Worm (Caenorhabditis elegans) whole organism, midembryonic: Measurements from ENCODE around the gene F52D2.7.

Source experiments
- T22C8.4 ChIP-seq: fragments of 200-800 bp; sonication (Bioruptor generic); IDR thresholded peaks from 2 replicates; pipeline ENCODE4 v1.3.6; 2022; ENCODE audit warnings: missing genetic modification characterization, missing compliant biosample characterization
- cog-1 ChIP-seq: sonication (generic microtip); optimal IDR thresholded peaks from 2 replicates; lab custom pipeline; 2016; ENCODE audit warnings: missing genetic modification characterization, missing compliant biosample characterization
- flt-1 ChIP-seq: fragments of 200-800 bp; sonication (Bioruptor generic); IDR thresholded peaks from 2 replicates; pipeline ENCODE4 v1.3.6; 2022; ENCODE audit warnings: missing genetic modification characterization, missing compliant biosample characterization
- klf-2 ChIP-seq: fragments of 200-800 bp; sonication (Bioruptor generic); conservative IDR thresholded peaks from 2 replicates; pipeline ENCODE4 v1.3.6; 2022; ENCODE audit warnings: missing genetic modification reagents, missing genetic modification characterization, missing compliant biosample characterization
- med-1 ChIP-seq: sonication (generic microtip); optimal IDR thresholded peaks from 2 replicates; lab custom pipeline; 2017; ENCODE audit warnings: missing genetic modification characterization, mild to moderate bottlenecking, missing compliant biosample characterization, antibody characterized with exemption, missing genetic modification reagents; ENCODE audit not compliant: insufficient read depth
- tab-1 ChIP-seq: fragments of 200-800 bp; sonication (Bioruptor generic); IDR thresholded peaks from 2 replicates; pipeline ENCODE4 v1.3.6; 2022; ENCODE audit warnings: missing genetic modification characterization, missing compliant biosample characterization
- ztf-23 ChIP-seq: fragments of 200-800 bp; sonication (Bioruptor generic); IDR thresholded peaks from 2 replicates; pipeline ENCODE4 v1.3.6; 2022; ENCODE audit warnings: missing genetic modification reagents, missing genetic modification characterization, missing compliant biosample characterization
- ztf-29 ChIP-seq: fragments of 200-800 bp; sonication (Bioruptor generic); IDR thresholded peaks from 2 replicates; pipeline ENCODE4 v1.3.6; 2022; ENCODE audit warnings: missing genetic modification reagents, missing genetic modification characterization, missing compliant biosample characterization

DNA sequence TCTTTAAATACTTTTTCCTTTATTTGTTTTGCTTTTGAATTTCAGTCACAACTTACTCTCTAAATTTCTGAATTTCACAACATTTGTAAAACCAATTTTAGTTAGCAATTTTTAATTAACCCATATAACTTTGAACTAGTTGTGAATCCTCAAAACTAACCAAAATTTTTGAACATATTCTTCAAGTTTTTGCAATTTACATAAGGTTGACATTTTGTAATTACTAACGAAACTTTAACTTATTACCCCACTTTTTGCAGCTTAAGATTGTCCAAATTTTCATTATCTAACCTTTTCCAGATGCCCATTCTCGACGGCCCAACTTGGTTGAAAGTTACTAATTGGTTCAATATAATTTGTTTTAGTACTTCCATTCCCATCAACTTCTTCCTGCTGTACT lies 7.2 kb downstream of the F52D2.7 start, which contains the start of gene str-79:
- no peak for TF ChIP-seq ztf-29 (GFP tag; lab: Robert Waterston, UW)
- TF ChIP-seq cog-1, result no peak
- TF ChIP-seq T22C8.4, result no peak
- TF ChIP-seq flt-1 (GFP tag; lab: Robert Waterston, UW), result no peak
- TF ChIP-seq klf-2, result no peak
- no peak for TF ChIP-seq tab-1 (GFP tag; lab: Robert Waterston, UW)
- no peak for TF ChIP-seq med-1
- no peak for TF ChIP-seq ztf-23 (GFP tag; lab: Robert Waterston, UW)
